Worm (Caenorhabditis elegans): ENCODE data around the gene H12D21.10.

ce11 chrV:14852620-14853019 is 47.0 kb upstream of the H12D21.10 start:
- no peak for TF ChIP-seq elt-1 (tag; optimal IDR thresholded peaks at IDR 0.05; ENCODE audit: borderline replicate concordance, insufficient read depth)
- no peak for TF ChIP-seq nhr-237 (tag; optimal IDR thresholded peaks at IDR 0.05)
- TF ChIP-seq pha-4 (tag; optimal IDR thresholded peaks at IDR 0.05): no peak

Data from whole organism, mixed stage, embryonic.